Worm (Caenorhabditis elegans) whole organism, L1 larva: ENCODE data around the gene Y52E8A.6.
A peak's percentile ranks its signal among the peaks of the same experiment; 100 is the strongest.

Experiments
- C04F5.9 ChIP-seq: sonication (generic microtip); optimal IDR thresholded peaks from 2 replicates; lab custom pipeline; 2016; ENCODE audit warnings: missing genetic modification characterization, missing compliant biosample characterization
- C16A3.4 ChIP-seq: fragments of 150-350 bp; optimal IDR thresholded peaks from 2 replicates; lab custom pipeline; 2014; ENCODE audit warnings: missing biosample characterization, missing genetic modification characterization
- F16B12.6 ChIP-seq: fragments of 150-350 bp; optimal IDR thresholded peaks from 2 replicates; lab custom pipeline; 2014; ENCODE audit warnings: missing biosample characterization, missing genetic modification characterization
- alr-1 ChIP-seq: fragments of 200-800 bp; sonication (Bioruptor generic); optimal IDR thresholded peaks from 2 replicates; lab custom pipeline; 2018; ENCODE audit warnings: borderline replicate concordance, mild to moderate bottlenecking, missing genetic modification characterization, missing compliant biosample characterization
- aly-2 ChIP-seq: fragments of 150-350 bp; optimal IDR thresholded peaks from 2 replicates; lab custom pipeline; 2014; ENCODE audit warnings: missing biosample characterization, missing genetic modification characterization
- ama-1 ChIP-seq: fragments of 150-350 bp; optimal IDR thresholded peaks from 2 replicates; lab custom pipeline; 2014
- blmp-1 ChIP-seq: fragments of 150-350 bp; optimal IDR thresholded peaks from 2 replicates; lab custom pipeline; 2014; ENCODE audit warnings: missing biosample characterization, missing genetic modification characterization
- ceh-63 ChIP-seq: fragments of 200-800 bp; sonication (Bioruptor generic); optimal IDR thresholded peaks from 2 replicates; lab custom pipeline; 2018; ENCODE audit warnings: mild to moderate bottlenecking, missing genetic modification characterization, missing compliant biosample characterization
- ceh-8 ChIP-seq: fragments of 200-800 bp; sonication (Bioruptor generic); optimal IDR thresholded peaks from 2 replicates; lab custom pipeline; 2018; ENCODE audit warnings: mild to moderate bottlenecking, missing genetic modification characterization, moderate library complexity, missing compliant biosample characterization
- ceh-82 ChIP-seq, 3 experiments: fragments of 150-350 bp in 1 of 3; sonication (generic microtip) in 2 of 3; optimal IDR thresholded peaks; 2 replicates each; lab custom pipeline; 2014 to 2017; ENCODE audit warnings: missing biosample characterization in 3 of 3, missing genetic modification characterization in 3 of 3
- ceh-88 ChIP-seq: fragments of 200-800 bp; sonication (Bioruptor generic); IDR thresholded peaks from 2 replicates; pipeline ENCODE4 v1.3.6; 2022; ENCODE audit warnings: missing genetic modification characterization, missing compliant biosample characterization
- ceh-90 ChIP-seq: sonication (generic microtip); optimal IDR thresholded peaks from 2 replicates; lab custom pipeline; 2016; ENCODE audit warnings: missing genetic modification characterization, missing compliant biosample characterization
- ces-1 ChIP-seq: fragments of 150-350 bp; optimal IDR thresholded peaks from 2 replicates; lab custom pipeline; 2014; ENCODE audit warnings: missing biosample characterization, missing genetic modification reagents, missing genetic modification characterization
- dsc-1 ChIP-seq: sonication (generic microtip); optimal IDR thresholded peaks from 2 replicates; lab custom pipeline; 2016; ENCODE audit warnings: mild to moderate bottlenecking, missing genetic modification characterization, missing compliant biosample characterization
- efl-3 ChIP-seq: fragments of 200-800 bp; sonication (Bioruptor generic); optimal IDR thresholded peaks from 2 replicates; lab custom pipeline; 2018; ENCODE audit warnings: mild to moderate bottlenecking, missing genetic modification characterization, missing compliant biosample characterization
- egl-13 ChIP-seq: sonication (generic microtip); optimal IDR thresholded peaks from 2 replicates; lab custom pipeline; 2016; ENCODE audit warnings: missing genotype, missing genetic modification reagents, missing genetic modification characterization, missing compliant biosample characterization
- egl-27 ChIP-seq, 2 experiments: fragments of 150-350 bp in 1 of 2; sonication (generic microtip); optimal IDR thresholded peaks; 3 replicates each; lab custom pipeline; 2017 to 2018; ENCODE audit warnings: missing biosample characterization in 2 of 2, missing genetic modification characterization in 2 of 2, missing genetic modification reagents in 2 of 2
- elt-2 ChIP-seq: sonication (generic microtip); optimal IDR thresholded peaks from 2 replicates; lab custom pipeline; 2016; ENCODE audit warnings: missing genetic modification characterization, mild to moderate bottlenecking, inconsistent platforms, missing compliant biosample characterization, missing genetic modification reagents
- fkh-10 ChIP-seq: sonication (generic microtip); optimal IDR thresholded peaks from 2 replicates; lab custom pipeline; 2017; ENCODE audit warnings: missing biosample characterization, missing genetic modification reagents, missing genetic modification characterization
- fos-1 ChIP-seq: fragments of 150-350 bp; optimal IDR thresholded peaks from 2 replicates; lab custom pipeline; 2014; ENCODE audit warnings: missing biosample characterization, missing genetic modification characterization
- hlh-4 ChIP-seq: sonication (generic microtip); optimal IDR thresholded peaks from 2 replicates; lab custom pipeline; 2016; ENCODE audit warnings: mild to moderate bottlenecking, missing genetic modification characterization, missing compliant biosample characterization
- hpl-2 ChIP-seq: fragments of 150-350 bp; optimal IDR thresholded peaks from 2 replicates; lab custom pipeline; 2014; ENCODE audit warnings: missing biosample characterization, missing genetic modification reagents, missing genetic modification characterization
- lin-13 ChIP-seq: fragments of 150-350 bp; optimal IDR thresholded peaks from 2 replicates; lab custom pipeline; 2014; ENCODE audit warnings: missing biosample characterization, missing genetic modification reagents, missing genetic modification characterization
- lin-14 ChIP-seq: fragments of 200-800 bp; sonication (Bioruptor generic); optimal IDR thresholded peaks from 2 replicates; lab custom pipeline; 2018; ENCODE audit warnings: mild to moderate bottlenecking, missing genetic modification characterization, moderate library complexity, missing compliant biosample characterization
- lin-15B ChIP-seq: fragments of 150-350 bp; sonication (generic microtip); optimal IDR thresholded peaks from 3 replicates; lab custom pipeline; 2014; ENCODE audit warnings: missing biosample characterization, missing genetic modification characterization
- lin-35 ChIP-seq, 2 experiments: fragments of 150-350 bp; optimal IDR thresholded peaks; 2 replicates each; lab custom pipeline; 2014; ENCODE audit warnings: missing biosample characterization in 2 of 2, missing genetic modification characterization in 2 of 2, missing genetic modification reagents in 2 of 2
- lsy-2 ChIP-seq, 2 experiments: fragments of 150-350 bp; optimal IDR thresholded peaks; 2 replicates each; lab custom pipeline; 2014; ENCODE audit warnings: missing biosample characterization in 2 of 2, missing genetic modification characterization in 2 of 2
- mab-9 ChIP-seq: fragments of 200-800 bp; sonication (Bioruptor generic); IDR thresholded peaks from 2 replicates; pipeline ENCODE4 v1.3.6; 2022; ENCODE audit warnings: missing genetic modification reagents, missing genetic modification characterization, missing compliant biosample characterization
- mef-2 ChIP-seq: fragments of 150-350 bp; optimal IDR thresholded peaks from 2 replicates; lab custom pipeline; 2014; ENCODE audit warnings: missing biosample characterization, missing genetic modification characterization
- mep-1 ChIP-seq: fragments of 150-350 bp; optimal IDR thresholded peaks from 2 replicates; lab custom pipeline; 2014; ENCODE audit warnings: missing biosample characterization, missing genetic modification characterization
- nhr-11 ChIP-seq: fragments of 150-350 bp; optimal IDR thresholded peaks from 2 replicates; lab custom pipeline; 2014; ENCODE audit warnings: missing biosample characterization, missing genetic modification characterization
- nhr-20 ChIP-seq: sonication (generic microtip); optimal IDR thresholded peaks from 2 replicates; lab custom pipeline; 2016; ENCODE audit warnings: mild to moderate bottlenecking, missing genetic modification characterization, missing compliant biosample characterization
- nhr-237 ChIP-seq: fragments of 150-350 bp; optimal IDR thresholded peaks from 2 replicates; lab custom pipeline; 2014; ENCODE audit warnings: missing biosample characterization, missing genetic modification characterization
- nhr-28 ChIP-seq: fragments of 150-350 bp; optimal IDR thresholded peaks from 2 replicates; lab custom pipeline; 2014; ENCODE audit warnings: missing biosample characterization, missing genetic modification characterization
- nhr-47 ChIP-seq: sonication (generic microtip); optimal IDR thresholded peaks from 2 replicates; lab custom pipeline; 2016; ENCODE audit warnings: mild to moderate bottlenecking, missing genetic modification characterization, moderate library complexity, missing compliant biosample characterization
- nhr-76 ChIP-seq: sonication (generic microtip); optimal IDR thresholded peaks from 2 replicates; lab custom pipeline; 2017; ENCODE audit warnings: missing biosample characterization, missing genetic modification characterization
- nhr-84 ChIP-seq: sonication (generic microtip); optimal IDR thresholded peaks from 2 replicates; lab custom pipeline; 2017; ENCODE audit warnings: missing biosample characterization, missing genetic modification characterization
- nhr-85 ChIP-seq: sonication (generic microtip); peaks from one replicate; lab custom pipeline; 2016; ENCODE audit warnings: missing genetic modification characterization, inconsistent platforms, missing compliant biosample characterization
- nhr-90 ChIP-seq: sonication (generic microtip); optimal IDR thresholded peaks from 2 replicates; lab custom pipeline; 2016; ENCODE audit warnings: mild to moderate bottlenecking, missing genetic modification characterization, missing compliant biosample characterization; ENCODE audit not compliant: poor library complexity
- pax-3 ChIP-seq: fragments of 200-800 bp; sonication (Bioruptor generic); optimal IDR thresholded peaks from 2 replicates; lab custom pipeline; 2018; ENCODE audit warnings: mild to moderate bottlenecking, missing genetic modification characterization, moderate library complexity, missing compliant biosample characterization
- rnt-1 ChIP-seq: sonication (generic microtip); optimal IDR thresholded peaks from 2 replicates; lab custom pipeline; 2016; ENCODE audit warnings: mild to moderate bottlenecking, missing genetic modification characterization, moderate library complexity, missing compliant biosample characterization
- skn-1 ChIP-seq: fragments of 150-350 bp; optimal IDR thresholded peaks from 2 replicates; lab custom pipeline; 2014; ENCODE audit warnings: missing biosample characterization, missing genetic modification characterization
- snpc-4 ChIP-seq: fragments of 150-350 bp; optimal IDR thresholded peaks from 2 replicates; lab custom pipeline; 2014; ENCODE audit warnings: missing biosample characterization, missing genetic modification characterization
- snu-23 ChIP-seq: sonication (generic microtip); optimal IDR thresholded peaks from 2 replicates; lab custom pipeline; 2016; ENCODE audit warnings: missing genetic modification characterization, missing compliant biosample characterization
- sptf-1 ChIP-seq: fragments of 150-350 bp; optimal IDR thresholded peaks from 2 replicates; lab custom pipeline; 2014; ENCODE audit warnings: missing biosample characterization, missing genetic modification characterization
- swsn-7 ChIP-seq: sonication (generic microtip); optimal IDR thresholded peaks from 2 replicates; lab custom pipeline; 2016; ENCODE audit warnings: missing genetic modification characterization, missing compliant biosample characterization
- tbx-2 ChIP-seq: sonication (generic microtip); optimal IDR thresholded peaks from 2 replicates; lab custom pipeline; 2016; ENCODE audit warnings: missing genetic modification characterization, missing compliant biosample characterization
- tlp-1 ChIP-seq: fragments of 150-350 bp; optimal IDR thresholded peaks from 2 replicates; lab custom pipeline; 2014; ENCODE audit warnings: missing biosample characterization, missing genetic modification characterization
- unc-30 ChIP-seq: sonication (generic microtip); optimal IDR thresholded peaks from 2 replicates; lab custom pipeline; 2017; ENCODE audit warnings: missing biosample characterization, missing genetic modification characterization
- unc-86 ChIP-seq: sonication (generic microtip); optimal IDR thresholded peaks from 2 replicates; lab custom pipeline; 2016; ENCODE audit warnings: missing genetic modification characterization, missing compliant biosample characterization
- unc-98 ChIP-seq: fragments of 200-800 bp; sonication (Bioruptor generic); IDR thresholded peaks from 2 replicates; pipeline ENCODE4 v1.3.6; 2022; ENCODE audit warnings: missing genetic modification characterization, missing compliant biosample characterization
- xbp-1 ChIP-seq: sonication (generic microtip); optimal IDR thresholded peaks from 2 replicates; lab custom pipeline; 2016; ENCODE audit warnings: missing genetic modification characterization, missing compliant biosample characterization
- ztf-11 ChIP-seq, 2 experiments: sonication (generic microtip); optimal IDR thresholded peaks; 2 replicates each; lab custom pipeline; 2016 to 2017; ENCODE audit warnings: missing genetic modification characterization in 2 of 2, missing biosample characterization in 1 of 2, missing compliant biosample characterization in 1 of 2
- ztf-4 ChIP-seq: fragments of 150-350 bp; optimal IDR thresholded peaks from 2 replicates; lab custom pipeline; 2014; ENCODE audit warnings: missing biosample characterization, missing genetic modification characterization

Gene Y52E8A.6

DNA sequence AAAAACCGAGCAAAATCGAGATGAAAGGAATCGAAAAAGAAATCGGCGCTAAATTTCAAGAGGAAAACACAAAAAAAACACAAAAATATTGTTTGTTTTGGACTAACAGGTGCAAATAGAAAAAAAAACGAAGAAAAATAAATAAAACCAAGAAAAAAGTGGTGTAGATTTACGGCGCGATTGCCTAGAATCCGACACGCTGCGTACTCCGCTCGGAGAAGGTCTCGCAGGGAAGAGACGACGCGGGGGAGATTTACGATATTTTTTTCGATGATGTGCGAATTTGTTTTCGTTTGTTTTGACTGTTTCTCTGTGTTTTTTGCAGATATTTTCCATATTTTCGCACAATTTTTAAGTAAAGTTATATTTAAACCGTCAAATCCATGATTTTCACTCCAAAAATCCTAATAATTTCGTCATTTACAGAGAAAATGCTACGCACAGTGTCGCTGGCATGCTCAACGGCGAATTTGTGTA lies 20.5 kb downstream of the Y52E8A.6 start, which contains the start of gene sco-1 (continued):
- peak; percentile 97 for TF ChIP-seq lin-14 (GFP tag; lab: Kevin White, UChicago)
- TF ChIP-seq sptf-1: no peak
- TF ChIP-seq ztf-11 (tag; optimal IDR thresholded peaks at IDR 0.05; lab: Kevin White, UChicago): peak in 1 of 2 experiments; percentile 98
- peak; percentile 90 for TF ChIP-seq ceh-90
- TF ChIP-seq ama-1 (lab: Kevin White, UChicago): peak; percentile 78
- peak; percentile 97 to 98 (median 98) for TF ChIP-seq ceh-82 (tag; optimal IDR thresholded peaks at IDR 0.05; lab: Kevin White, UChicago)
- peak; percentile 65 for TF ChIP-seq nhr-76 (tag; lab: Kevin White, UChicago)
- peak; percentile 93 for TF ChIP-seq C16A3.4
- peak; percentile 99 for TF ChIP-seq nhr-85 (tag; lab: Kevin White, UChicago)
- TF ChIP-seq egl-13 (tag; lab: Kevin White, UChicago): peak; percentile 97
- no peak for TF ChIP-seq tlp-1 (tag; lab: Kevin White, UChicago)
- TF ChIP-seq hpl-2 (GFP tag; lab: Kevin White, UChicago): peak; percentile 70
- TF ChIP-seq elt-2 (tag; lab: Kevin White, UChicago): peak; percentile 99
- TF ChIP-seq snpc-4: peak; percentile 78
- TF ChIP-seq mab-9: peak; percentile 98
- TF ChIP-seq ztf-4 (tag; lab: Kevin White, UChicago): peak; percentile 87
- TF ChIP-seq alr-1 (tag; lab: Kevin White, UChicago): no peak
- TF ChIP-seq lin-13 (GFP tag; lab: Kevin White, UChicago): peak; percentile 97
- peak; percentile 90 for TF ChIP-seq efl-3 (GFP tag; lab: Kevin White, UChicago)
- TF ChIP-seq xbp-1 (tag; lab: Kevin White, UChicago): peak; percentile 98
- peak; percentile 71 for TF ChIP-seq F16B12.6 (tag; lab: Kevin White, UChicago)
- TF ChIP-seq unc-30 (tag; lab: Kevin White, UChicago): no peak
- TF ChIP-seq dsc-1: peak; percentile 98
- TF ChIP-seq egl-27 (tag; optimal IDR thresholded peaks at IDR 0.05; lab: Kevin White, UChicago): peak; percentile 26 to 56
- peak; percentile 34 for TF ChIP-seq mef-2 (tag; lab: Kevin White, UChicago)
- peak; percentile 98 for TF ChIP-seq nhr-90 (tag; lab: Kevin White, UChicago)
- peak; percentile 93 for TF ChIP-seq mep-1
- peak; percentile 85 for TF ChIP-seq nhr-237 (tag; lab: Kevin White, UChicago)
- TF ChIP-seq nhr-28 (tag; lab: Kevin White, UChicago): peak; percentile 28
- TF ChIP-seq snu-23: peak; percentile 99
- peak; percentile 94 for TF ChIP-seq unc-98 (GFP tag; lab: Robert Waterston, UW)
- peak; percentile 88 to 91 for TF ChIP-seq lin-35 (GFP tag; optimal IDR thresholded peaks at IDR 0.05; lab: Kevin White, UChicago)
- peak; percentile 91 for TF ChIP-seq fkh-10 (GFP tag; lab: Kevin White, UChicago)
- peak; percentile 96 to 97 for TF ChIP-seq lsy-2 (tag; optimal IDR thresholded peaks at IDR 0.05; lab: Kevin White, UChicago)
- peak; percentile 92 for TF ChIP-seq ceh-88 (GFP tag; lab: Robert Waterston, UW)
- TF ChIP-seq C04F5.9 (tag; lab: Kevin White, UChicago): peak; percentile 97
- peak; percentile 33 for TF ChIP-seq ces-1 (GFP tag; lab: Kevin White, UChicago)
- no peak for TF ChIP-seq nhr-84 (tag; lab: Kevin White, UChicago)
- TF ChIP-seq ceh-8 (GFP tag; lab: Kevin White, UChicago): peak; percentile 96
- peak; percentile 68 for TF ChIP-seq aly-2 (tag; lab: Kevin White, UChicago)
- TF ChIP-seq nhr-20: peak; percentile 97
- TF ChIP-seq tbx-2 (tag; lab: Kevin White, UChicago): peak; percentile 98
- TF ChIP-seq ceh-63 (GFP tag; lab: Kevin White, UChicago): peak; percentile 85
- TF ChIP-seq fos-1 (tag; lab: Kevin White, UChicago): peak; percentile 93
- TF ChIP-seq pax-3 (tag; lab: Kevin White, UChicago): peak; percentile 96
- TF ChIP-seq skn-1 (tag; lab: Kevin White, UChicago): peak; percentile 95
- TF ChIP-seq hlh-4 (tag; lab: Kevin White, UChicago): peak; percentile 76
- TF ChIP-seq nhr-47 (tag; lab: Kevin White, UChicago): peak; percentile 98
- peak; percentile 100 for TF ChIP-seq rnt-1 (tag; lab: Kevin White, UChicago)
- peak; percentile 79 for TF ChIP-seq blmp-1 (tag; lab: Kevin White, UChicago)
- peak; percentile 85 for TF ChIP-seq nhr-11 (tag; lab: Kevin White, UChicago)
- peak; percentile 96 for TF ChIP-seq swsn-7 (tag; lab: Kevin White, UChicago)
- peak; percentile 95 for TF ChIP-seq lin-15B (tag; lab: Kevin White, UChicago)
- TF ChIP-seq unc-86 (tag; lab: Kevin White, UChicago): peak; percentile 97
